Worm (Caenorhabditis elegans) whole organism, L4/young adult: Measurements from ENCODE around the gene F27C8.3.

Source experiments
- dao-5 ChIP-seq: sonication (generic microtip); optimal IDR thresholded peaks from 2 replicates; lab custom pipeline; 2016; ENCODE audit warnings: missing genotype, missing genetic modification characterization, moderate library complexity, missing compliant biosample characterization
- him-1 ChIP-seq: sonication (generic microtip); optimal IDR thresholded peaks from 2 replicates; lab custom pipeline; 2016; ENCODE audit warnings: missing genotype, missing genetic modification reagents, missing genetic modification characterization, missing compliant biosample characterization

DNA sequence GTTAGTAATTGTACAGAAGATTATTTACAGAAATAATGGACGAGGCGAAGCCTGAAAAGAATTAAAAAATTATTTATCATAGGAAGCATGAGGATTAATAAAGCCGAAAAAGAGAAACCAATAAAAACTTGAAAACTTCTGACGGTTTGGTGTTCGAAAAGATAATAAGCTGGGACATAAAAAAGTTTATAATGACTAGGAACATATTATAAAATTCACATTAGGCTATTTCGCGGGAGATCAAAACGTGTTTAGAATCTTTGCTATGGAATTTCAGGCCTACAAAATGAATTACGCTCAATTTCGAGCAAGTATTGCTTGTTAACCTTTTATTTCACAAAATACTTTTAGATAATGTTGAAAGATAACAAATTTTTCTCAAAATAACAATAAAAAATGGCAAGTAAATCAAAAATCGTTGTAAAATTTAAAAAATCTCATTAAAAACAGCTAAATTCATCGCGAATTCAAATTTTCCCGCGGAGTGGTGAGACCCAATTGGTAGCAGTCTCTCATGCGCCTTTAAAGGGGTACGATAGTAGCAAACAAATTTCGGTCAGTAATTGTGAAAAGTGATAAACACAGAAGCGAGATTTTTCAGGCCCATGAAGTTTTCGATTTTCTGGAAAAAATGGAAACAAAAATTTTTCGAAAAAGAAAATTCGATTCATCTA is 6.8 kb downstream of the F27C8.3 start, which contains the start of gene trcs-1:
- TF ChIP-seq dao-5 (tag; lab: Kevin White, UChicago) (no peak), him-1 (tag; lab: Kevin White, UChicago) (no peak)
